Fruit fly (Drosophila melanogaster) whole organism, prepupa: ENCODE results near the gene Naa15-16.

Experiments
- Blimp-1 ChIP-seq: fragments of 200-800 bp; sonication (Bioruptor generic); optimal IDR thresholded peaks from 3 replicates; lab custom pipeline; 2017; ENCODE audit warnings: missing biosample characterization, missing genetic modification characterization, mild to moderate bottlenecking, moderate library complexity, missing genetic modification reagents
- CG10631 ChIP-seq: fragments of 200-800 bp; sonication (Bioruptor generic); optimal IDR thresholded peaks from 2 replicates; lab custom pipeline; 2016; ENCODE audit warnings: missing biosample characterization, missing genetic modification characterization
- CG11294 ChIP-seq: fragments of 200-800 bp; sonication (Bioruptor generic); IDR thresholded peaks from 2 replicates; pipeline ENCODE4 v1.3.6; 2022; ENCODE audit warnings: missing biosample characterization, missing genetic modification characterization
- CG15336 ChIP-seq: fragments of 200-800 bp; sonication (Bioruptor generic); IDR thresholded peaks from 2 replicates; pipeline ENCODE4 v1.3.6; 2022; ENCODE audit warnings: missing biosample characterization, missing genetic modification characterization
- CG1621 ChIP-seq: fragments of 200-800 bp; sonication (Bioruptor generic); optimal IDR thresholded peaks from 3 replicates; lab custom pipeline; 2018; ENCODE audit warnings: missing biosample characterization, mild to moderate bottlenecking, missing genetic modification characterization
- CG31627 ChIP-seq: fragments of 200-800 bp; sonication (Bioruptor generic); optimal IDR thresholded peaks from 3 replicates; lab custom pipeline; 2016; ENCODE audit warnings: missing biosample characterization, missing genetic modification characterization
- CG34406 ChIP-seq: fragments of 200-800 bp; sonication (Bioruptor generic); optimal IDR thresholded peaks from 3 replicates; lab custom pipeline; 2016; ENCODE audit warnings: missing biosample characterization, missing genetic modification characterization
- CG3919 ChIP-seq: fragments of 200-800 bp; sonication (Bioruptor generic); optimal IDR thresholded peaks from 3 replicates; lab custom pipeline; 2016; ENCODE audit warnings: missing biosample characterization, missing genetic modification characterization
- CG6808 ChIP-seq: fragments of 200-800 bp; sonication (Bioruptor generic); optimal IDR thresholded peaks from 3 replicates; lab custom pipeline; 2017; ENCODE audit warnings: missing biosample characterization, missing genetic modification characterization, mild to moderate bottlenecking, moderate library complexity, missing genetic modification reagents
- CG6854 ChIP-seq: fragments of 200-800 bp; sonication (Bioruptor generic); optimal IDR thresholded peaks from 2 replicates; lab custom pipeline; 2017; ENCODE audit warnings: missing biosample characterization, mild to moderate bottlenecking, missing genetic modification characterization
- CG7368 ChIP-seq: fragments of 200-800 bp; sonication (Bioruptor generic); optimal IDR thresholded peaks from 3 replicates; lab custom pipeline; 2016; ENCODE audit warnings: missing biosample characterization, missing genetic modification characterization
- CG8119 ChIP-seq: fragments of 200-800 bp; sonication (Bioruptor generic); IDR thresholded peaks from 3 replicates; pipeline ENCODE4 v1.3.6; 2022; ENCODE audit warnings: missing biosample characterization, missing genetic modification characterization
- CG8319 ChIP-seq: fragments of 200-800 bp; sonication (Bioruptor generic); optimal IDR thresholded peaks from 3 replicates; lab custom pipeline; 2016; ENCODE audit warnings: missing biosample characterization, missing genetic modification characterization
- CG9139 ChIP-seq: fragments of 200-800 bp; sonication (Bioruptor generic); optimal IDR thresholded peaks from 3 replicates; lab custom pipeline; 2017; ENCODE audit warnings: missing biosample characterization, mild to moderate bottlenecking, missing genetic modification characterization
- Eip75B ChIP-seq: fragments of 200-800 bp; sonication (Bioruptor generic); optimal IDR thresholded peaks from 3 replicates; lab custom pipeline; 2016; ENCODE audit warnings: missing biosample characterization, missing genetic modification characterization
- Eip78C ChIP-seq: fragments of 200-800 bp; sonication (Bioruptor generic); peaks from one replicate; lab custom pipeline; 2016; ENCODE audit warnings: missing biosample characterization, missing genetic modification characterization
- Ets21C ChIP-seq: fragments of 200-800 bp; sonication (Bioruptor generic); optimal IDR thresholded peaks from 3 replicates; lab custom pipeline; 2016; ENCODE audit warnings: missing biosample characterization, missing genetic modification characterization
- Ets96B ChIP-seq: fragments of 200-800 bp; optimal IDR thresholded peaks from 2 replicates; lab custom pipeline; 2019; ENCODE audit warnings: missing biosample characterization, mild to moderate bottlenecking, missing genetic modification characterization, moderate library complexity
- Gug ChIP-seq: fragments of 200-800 bp; sonication (Bioruptor generic); IDR thresholded peaks from 2 replicates; pipeline ENCODE4 v1.3.6; 2022; ENCODE audit warnings: missing biosample characterization, missing genetic modification characterization
- Hr38 ChIP-seq: sonication (Bioruptor generic); optimal IDR thresholded peaks from 2 replicates; lab custom pipeline; 2016; ENCODE audit warnings: missing biosample characterization, missing genetic modification characterization
- Hr39 ChIP-seq: fragments of 200-800 bp; sonication (Bioruptor generic); optimal IDR thresholded peaks from 2 replicates; lab custom pipeline; 2016; ENCODE audit warnings: missing biosample characterization, missing genetic modification characterization
- Hr4 ChIP-seq: fragments of 200-800 bp; sonication (Bioruptor generic); optimal IDR thresholded peaks from 3 replicates; lab custom pipeline; 2016; ENCODE audit warnings: missing biosample characterization, missing genetic modification characterization
- Lpt ChIP-seq: fragments of 200-800 bp; sonication (Bioruptor generic); optimal IDR thresholded peaks from 3 replicates; lab custom pipeline; 2016; ENCODE audit warnings: missing biosample characterization, missing genetic modification characterization
- OdsH ChIP-seq: fragments of 200-800 bp; sonication (Bioruptor generic); optimal IDR thresholded peaks from 3 replicates; lab custom pipeline; 2016; ENCODE audit warnings: missing biosample characterization, missing genetic modification characterization
- Sox14 ChIP-seq: fragments of 200-800 bp; sonication (Bioruptor generic); optimal IDR thresholded peaks from 3 replicates; lab custom pipeline; 2016; ENCODE audit warnings: missing biosample characterization, missing genetic modification characterization
- Sox15 ChIP-seq: fragments of 200-800 bp; sonication (Bioruptor generic); optimal IDR thresholded peaks from 3 replicates; lab custom pipeline; 2016; ENCODE audit warnings: missing biosample characterization, missing genetic modification characterization
- acj6 ChIP-seq: fragments of 200-800 bp; sonication (Bioruptor generic); optimal IDR thresholded peaks from 3 replicates; lab custom pipeline; 2016; ENCODE audit warnings: missing biosample characterization, missing genetic modification characterization
- cyc ChIP-seq: fragments of 200-800 bp; sonication (Bioruptor generic); optimal IDR thresholded peaks from 3 replicates; lab custom pipeline; 2016; ENCODE audit warnings: missing biosample characterization, missing genetic modification characterization
- dsx ChIP-seq: fragments of 200-800 bp; optimal IDR thresholded peaks from 3 replicates; lab custom pipeline; 2019; ENCODE audit warnings: missing biosample characterization, mild to moderate bottlenecking, missing genetic modification characterization, moderate library complexity; ENCODE audit not compliant: poor library complexity, severe bottlenecking
- eg ChIP-seq: fragments of 200-800 bp; sonication (Bioruptor generic); IDR thresholded peaks from 3 replicates; pipeline ENCODE4 v1.3.6; 2022; ENCODE audit warnings: missing biosample characterization, missing genetic modification characterization
- esn ChIP-seq: fragments of 200-800 bp; sonication (Bioruptor generic); optimal IDR thresholded peaks from 2 replicates; lab custom pipeline; 2016; ENCODE audit warnings: missing biosample characterization, mild to moderate bottlenecking, missing genetic modification characterization, moderate library complexity
- fd59A ChIP-seq: fragments of 200-800 bp; sonication (Bioruptor generic); optimal IDR thresholded peaks from 2 replicates; lab custom pipeline; 2017; ENCODE audit warnings: missing biosample characterization, mild to moderate bottlenecking, missing genetic modification characterization, missing genetic modification reagents
- fd85E ChIP-seq: fragments of 200-800 bp; sonication (Bioruptor generic); optimal IDR thresholded peaks from 3 replicates; lab custom pipeline; 2016; ENCODE audit warnings: missing biosample characterization, missing genetic modification characterization
- fkh ChIP-seq: fragments of 200-800 bp; sonication (Bioruptor generic); optimal IDR thresholded peaks from 3 replicates; lab custom pipeline; 2017; ENCODE audit warnings: missing biosample characterization, mild to moderate bottlenecking, missing genetic modification characterization, moderate library complexity
- lz ChIP-seq: fragments of 200-800 bp; sonication (Bioruptor generic); optimal IDR thresholded peaks from 3 replicates; lab custom pipeline; 2016; ENCODE audit warnings: missing biosample characterization, missing genetic modification characterization
- net ChIP-seq: fragments of 200-800 bp; sonication (Bioruptor generic); optimal IDR thresholded peaks from 3 replicates; lab custom pipeline; 2016; ENCODE audit warnings: missing biosample characterization, missing genetic modification characterization
- pdm3 ChIP-seq: fragments of 200-800 bp; sonication (Bioruptor generic); optimal IDR thresholded peaks from 3 replicates; lab custom pipeline; 2016; ENCODE audit warnings: missing biosample characterization, missing genetic modification characterization
- salr ChIP-seq, 2 experiments: fragments of 200-800 bp; sonication (Bioruptor generic); optimal IDR thresholded peaks; 3 replicates each; lab custom pipeline; 2016 to 2018; ENCODE audit warnings: missing biosample characterization in 2 of 2, missing genetic modification characterization in 2 of 2, mild to moderate bottlenecking in 1 of 2
- spab ChIP-seq: fragments of 200-800 bp; sonication (Bioruptor generic); optimal IDR thresholded peaks from 2 replicates; lab custom pipeline; 2017; ENCODE audit warnings: missing biosample characterization, mild to moderate bottlenecking, missing genetic modification characterization, missing genetic modification reagents
- ss ChIP-seq, 2 experiments: fragments of 200-800 bp; sonication (Bioruptor generic); optimal IDR thresholded peaks; 2 replicates in 1 of 2; 3 replicates in 1 of 2; lab custom pipeline; 2017 to 2018; ENCODE audit warnings: mild to moderate bottlenecking in 2 of 2, missing biosample characterization in 2 of 2, missing genetic modification characterization in 2 of 2, moderate library complexity in 1 of 2
- svp ChIP-seq: fragments of 200-800 bp; sonication (Bioruptor generic); peaks from one replicate; lab custom pipeline; 2016; ENCODE audit warnings: missing biosample characterization, missing genetic modification characterization
- topi ChIP-seq: fragments of 200-800 bp; sonication (Bioruptor generic); optimal IDR thresholded peaks from 3 replicates; lab custom pipeline; 2016; ENCODE audit warnings: missing biosample characterization, missing genetic modification characterization
- vri ChIP-seq: fragments of 200-800 bp; sonication (Bioruptor generic); optimal IDR thresholded peaks from 3 replicates; lab custom pipeline; 2016; ENCODE audit warnings: missing biosample characterization, mild to moderate bottlenecking, missing genetic modification characterization

Gene Naa15-16

DNA sequence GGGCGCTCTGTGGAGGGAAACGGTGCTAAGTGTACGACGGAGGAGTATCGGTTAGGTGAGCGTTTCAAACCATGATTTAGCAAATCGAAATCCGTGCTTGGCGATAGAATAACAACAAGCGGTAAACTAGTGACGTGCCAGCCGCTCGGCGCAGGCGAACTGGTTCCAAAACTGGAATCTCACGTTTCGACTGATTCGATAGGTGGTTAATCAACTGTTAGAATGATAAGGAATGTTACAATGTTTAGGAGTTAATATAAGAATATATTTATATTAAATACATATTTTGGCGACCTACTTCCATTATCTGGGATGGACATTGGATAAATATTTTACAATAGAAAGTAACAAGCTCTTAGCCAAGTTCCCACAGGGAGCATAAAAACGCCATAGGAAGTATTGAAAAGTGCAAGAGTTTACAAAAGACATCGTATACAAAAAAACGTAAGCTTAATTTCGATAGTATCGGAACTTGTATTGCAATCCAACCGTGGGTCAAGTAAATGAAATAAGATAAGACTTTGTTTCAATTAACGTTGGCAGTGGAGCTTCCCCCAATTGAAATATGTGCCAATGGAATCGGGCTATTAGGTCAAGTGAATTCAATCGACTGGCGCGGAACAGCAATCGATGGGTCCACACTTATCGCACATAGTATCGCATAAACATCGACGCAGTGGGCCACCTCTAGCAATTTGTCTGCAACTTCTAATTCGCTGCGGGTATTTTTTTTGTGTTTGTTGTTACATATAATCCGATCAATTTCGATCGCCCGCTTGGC is 15.2 kb downstream of the Naa15-16 start, which contains the start of the genes ksh, CG14200 and Pfrx:
Gene ksh (minus strand): TSS at position 163 of the 781 bp plus-strand sequence.
Gene CG14200 (plus strand): TSS at position 676 of the 781 bp plus-strand sequence.
Gene Pfrx (plus strand): TSS at position 676 of the 781 bp plus-strand sequence.
- peak; percentile 5 for TF ChIP-seq lz
- TF ChIP-seq Hr38 (GFP tag; lab: Kevin White, UChicago), result no peak
- TF ChIP-seq Lpt, result no peak
- TF ChIP-seq CG31627 (GFP tag; lab: Kevin White, UChicago), result peak; percentile 24
- peak; percentile 5 for TF ChIP-seq topi (GFP tag; lab: Kevin White, UChicago)
- peak; percentile 34 for TF ChIP-seq Hr39
- TF ChIP-seq CG8319 (GFP tag; lab: Kevin White, UChicago), result no peak
- no peak for TF ChIP-seq CG15336 (GFP tag; lab: Robert Waterston, UW)
- TF ChIP-seq pdm3 (GFP tag; lab: Kevin White, UChicago), result no peak
- TF ChIP-seq svp (GFP tag; lab: Kevin White, UChicago), result no peak
- no peak for TF ChIP-seq CG9139 (GFP tag; lab: Kevin White, UChicago)
- peak; percentile 12 for TF ChIP-seq cyc (GFP tag; lab: Kevin White, UChicago)
- TF ChIP-seq vri (GFP tag; lab: Kevin White, UChicago), result no peak
- no peak for TF ChIP-seq acj6 (GFP tag; lab: Kevin White, UChicago)
- 0 out of 3 replicates have a peak, but pooled peaks have one; percentile 24 for TF ChIP-seq eg (GFP tag; lab: Robert Waterston, UW)
- peak; percentile 67 for TF ChIP-seq dsx (GFP tag; lab: Kevin White, UChicago)
- no peak for TF ChIP-seq spab (GFP tag; lab: Kevin White, UChicago)
- TF ChIP-seq Eip78C (GFP tag; lab: Kevin White, UChicago), result peak; percentile 49
- no peak for TF ChIP-seq OdsH (GFP tag; lab: Kevin White, UChicago)

DNA sequence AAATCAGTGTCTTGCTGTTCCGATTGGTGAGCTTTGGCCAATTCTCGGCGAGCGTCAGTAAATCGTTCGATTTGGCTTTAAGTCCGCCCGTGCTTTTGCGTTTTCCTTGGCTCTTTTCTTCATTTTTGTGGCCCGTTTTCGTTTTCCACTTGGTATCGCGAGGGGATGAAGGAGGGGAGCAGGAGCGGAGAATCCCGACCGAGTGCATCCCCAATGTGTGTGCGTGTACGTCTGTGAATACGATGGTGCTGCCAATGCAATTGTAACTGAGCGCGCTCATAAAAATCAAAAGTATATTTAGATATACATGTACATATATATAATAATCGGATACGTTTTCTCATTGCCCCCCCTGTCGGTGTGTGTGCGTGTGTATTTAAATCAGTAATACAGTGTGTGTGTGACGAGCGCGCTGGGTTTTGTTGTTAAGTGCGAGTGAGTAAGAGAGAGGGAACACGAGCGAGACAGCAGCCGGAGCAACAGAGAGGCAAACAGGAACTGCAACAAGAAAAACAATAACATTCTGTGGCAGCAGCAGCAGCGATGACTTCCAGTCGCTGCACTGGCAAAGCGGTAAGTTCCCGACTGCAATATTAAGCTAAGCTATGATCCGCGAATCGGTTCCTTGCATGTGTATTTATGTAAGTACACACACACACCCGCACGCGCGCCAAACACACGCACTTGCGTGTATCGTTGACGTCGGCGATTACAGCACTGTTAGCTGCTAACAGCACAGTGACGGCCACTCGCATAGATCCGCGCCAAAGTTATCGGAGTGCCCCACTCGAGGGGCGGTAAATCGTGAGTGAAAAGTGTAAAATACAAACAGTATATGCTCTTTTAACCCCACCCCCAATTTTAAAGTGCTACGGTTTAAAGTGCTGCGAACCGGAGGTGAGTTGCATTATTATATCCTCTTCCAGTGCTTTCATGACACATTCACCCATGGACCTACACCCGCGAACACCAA is 16.1 kb downstream of the Naa15-16 start:
- peak; percentile 63 for TF ChIP-seq OdsH (GFP tag; lab: Kevin White, UChicago)
- TF ChIP-seq CG6854 (GFP tag; lab: Kevin White, UChicago), result no peak
- peak; percentile 62 for TF ChIP-seq Eip75B
- peak; percentile 45 for TF ChIP-seq fd59A (GFP tag; lab: Kevin White, UChicago)
- peak; percentile 57 for TF ChIP-seq CG6808
- TF ChIP-seq CG15336 (GFP tag; lab: Robert Waterston, UW), result peak; percentile 72
- peak; percentile 60 for TF ChIP-seq fkh (GFP tag; lab: Kevin White, UChicago)
- TF ChIP-seq Blimp-1 (GFP tag; lab: Kevin White, UChicago), result no peak
- peak; percentile 55 for TF ChIP-seq CG7368 (GFP tag; lab: Kevin White, UChicago)
- TF ChIP-seq fd85E (GFP tag; lab: Kevin White, UChicago), result peak; percentile 19
- TF ChIP-seq dsx (GFP tag; lab: Kevin White, UChicago), result no peak
- TF ChIP-seq CG9139 (GFP tag; lab: Kevin White, UChicago), result no peak
- peak; percentile 64 for TF ChIP-seq acj6 (GFP tag; lab: Kevin White, UChicago)
- peak; percentile 74 for TF ChIP-seq Hr4 (GFP tag; lab: Kevin White, UChicago)
- TF ChIP-seq CG34406, result peak; percentile 26
- peak; percentile 56 for TF ChIP-seq Ets96B (tag; lab: Kevin White, UChicago)
- peak; percentile 73 for TF ChIP-seq Gug (GFP tag; lab: Robert Waterston, UW)
- TF ChIP-seq CG11294, result peak; percentile 47; the same call in 1 of the 2 replicates
- no peak for TF ChIP-seq spab (GFP tag; lab: Kevin White, UChicago)
- no peak for TF ChIP-seq Hr38 (GFP tag; lab: Kevin White, UChicago)
- no peak for TF ChIP-seq vri (GFP tag; lab: Kevin White, UChicago)
- peak in 1 of 2 experiments; percentile 59 for TF ChIP-seq salr (GFP tag; optimal IDR thresholded peaks at IDR 0.05; lab: Kevin White, UChicago)
- peak; percentile 58 for TF ChIP-seq net (GFP tag; lab: Kevin White, UChicago)
- peak; percentile 82 for TF ChIP-seq svp (GFP tag; lab: Kevin White, UChicago)
- peak; percentile 77 for TF ChIP-seq pdm3 (GFP tag; lab: Kevin White, UChicago)
- peak; percentile 61 for TF ChIP-seq esn
- peak; percentile 61 for TF ChIP-seq CG3919 (GFP tag; lab: Kevin White, UChicago)
- peak; percentile 66 for TF ChIP-seq Sox14 (GFP tag; lab: Kevin White, UChicago)
- TF ChIP-seq CG8119 (GFP tag; lab: Robert Waterston, UW), result peak; percentile 77
- TF ChIP-seq CG10631 (GFP tag; lab: Kevin White, UChicago), result peak; percentile 69
- TF ChIP-seq eg (GFP tag; lab: Robert Waterston, UW), result peak; percentile 84
- TF ChIP-seq Ets21C (GFP tag; lab: Kevin White, UChicago), result peak; percentile 3
- peak; percentile 64 for TF ChIP-seq CG1621 (tag; lab: Kevin White, UChicago)
- peak; percentile 50 for TF ChIP-seq Sox15
- TF ChIP-seq ss (GFP tag; optimal IDR thresholded peaks at IDR 0.05; lab: Kevin White, UChicago), result peak; percentile 9 to 48
- TF ChIP-seq CG31627 (GFP tag; lab: Kevin White, UChicago), result peak; percentile 69
